Worm (Caenorhabditis elegans) whole organism, L4/young adult: ENCODE data around the gene Y43C5A.3.

Experiments
- W03F9.2 ChIP-seq: fragments of 150-350 bp; optimal IDR thresholded peaks from 2 replicates; lab custom pipeline; 2014; ENCODE audit warnings: missing biosample characterization, missing genetic modification characterization
- him-1 ChIP-seq: sonication (generic microtip); optimal IDR thresholded peaks from 2 replicates; lab custom pipeline; 2016; ENCODE audit warnings: missing genotype, missing genetic modification reagents, missing genetic modification characterization, missing compliant biosample characterization

DNA sequence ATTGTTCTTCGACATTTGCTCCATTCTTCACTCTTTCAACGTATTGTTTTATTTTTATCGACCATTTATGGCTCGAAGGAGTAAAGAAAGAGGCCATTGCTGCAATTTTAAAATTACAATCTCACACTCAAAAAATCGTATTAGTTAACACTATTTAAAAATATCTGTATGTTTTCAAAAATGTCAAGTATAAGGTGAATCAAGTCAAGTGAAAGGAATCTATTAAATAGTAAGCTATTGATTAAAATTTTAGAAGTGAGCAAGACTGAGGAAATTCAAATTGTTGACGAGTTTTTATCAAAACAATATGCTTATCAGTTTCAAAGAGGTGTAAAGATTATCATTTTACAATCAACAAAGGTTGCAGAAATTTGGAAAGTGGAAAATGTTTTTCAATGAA lies 41.4 kb upstream of the Y43C5A.3 start, which contains the start of gene F01G10.4:
- TF ChIP-seq W03F9.2 = no peak
- TF ChIP-seq him-1 = no peak
